Fruit fly (Drosophila melanogaster): ENCODE results near the gene Dim1.

Dim1 gene

DNA sequence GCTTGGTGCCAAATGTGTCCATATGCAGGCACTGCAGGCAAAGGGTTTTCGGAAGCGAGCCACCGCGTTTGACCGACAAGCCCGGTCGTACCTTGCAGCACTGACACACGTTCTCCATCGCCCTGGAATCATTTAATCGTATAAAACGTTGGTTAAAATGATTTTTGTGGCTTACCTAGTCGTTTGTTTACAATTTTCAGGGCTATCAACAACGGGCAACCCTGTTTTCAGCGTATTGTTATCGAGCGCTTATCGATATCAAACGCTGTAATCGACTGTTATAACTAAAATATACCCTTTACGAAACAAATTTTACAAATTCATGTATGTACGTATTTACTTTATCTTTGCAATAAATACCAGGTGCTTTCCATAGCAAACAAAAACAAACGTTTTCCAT is 20.5 kb upstream of the Dim1 start, which contains the start of gene CG17612 (continued):
- TF ChIP-seq CG6791 (GFP tag; IDR thresholded peaks at IDR 0.05; ENCODE audit: partially characterized antibody) (peak; percentile 70), chif (GFP tag; optimal IDR thresholded peaks at IDR 0.05) (no peak), CG2712 (tag; optimal IDR thresholded peaks at IDR 0.05) (peak; percentile 10), ssp (GFP tag; IDR thresholded peaks at IDR 0.05) (no peak), nerfin-1 (tag; optimal IDR thresholded peaks at IDR 0.05) (no peak), CG6683 (GFP tag; optimal IDR thresholded peaks at IDR 0.05) (no peak), Blimp-1 (GFP tag; optimal IDR thresholded peaks at IDR 0.05) (no peak), CG11560 (tag; IDR thresholded peaks at IDR 0.05) (no peak), CG14050 (GFP tag; IDR thresholded peaks at IDR 0.05) (no peak), CG13624 (GFP tag; optimal IDR thresholded peaks at IDR 0.05) (no peak), CG14441 (GFP tag; IDR thresholded peaks at IDR 0.05) (no peak), CG17328 (GFP tag; IDR thresholded peaks at IDR 0.05) (no peak), Dip3 (GFP tag; optimal IDR thresholded peaks at IDR 0.05) (no peak), jumu (GFP tag; optimal IDR thresholded peaks at IDR 0.05) (no peak), jigr1 (GFP tag; IDR thresholded peaks at IDR 0.05) (no peak), dmrt11E (tag; optimal IDR thresholded peaks at IDR 0.05) (no peak), CG4617 (GFP tag; optimal IDR thresholded peaks at IDR 0.05; ENCODE audit: borderline replicate concordance) (peak; percentile 50), CG14710 (tag; optimal IDR thresholded peaks at IDR 0.05) (peak; percentile 33), Sry-δ (GFP tag; optimal IDR thresholded peaks at IDR 0.05) (peak; percentile 42), Doc3 (GFP tag; IDR thresholded peaks at IDR 0.05; ENCODE audit: partially characterized antibody) (peak; percentile 50; the same call in 2 of the 3 replicates), hb (GFP tag; IDR thresholded peaks at IDR 0.05; ENCODE audit: partially characterized antibody) (peak; percentile 59; the same call in 2 of the 3 replicates), Pdp1 (GFP tag; optimal IDR thresholded peaks at IDR 0.05) (peak in 1 of 2 experiments; percentile 29), Optix (GFP tag; IDR thresholded peaks at IDR 0.05) (no peak), ato (GFP tag; IDR thresholded peaks at IDR 0.05; ENCODE audit: partially characterized antibody) (peak; percentile 66), Ets97D (GFP tag; optimal IDR thresholded peaks at IDR 0.05) (peak; percentile 21), fru (optimal IDR thresholded peaks at IDR 0.05) (no peak), zen2 (GFP tag; IDR thresholded peaks at IDR 0.05; ENCODE audit: partially characterized antibody) (peak; percentile 67; the same call in 2 of the 3 replicates), CG16813 (GFP tag; IDR thresholded peaks at IDR 0.05; ENCODE audit: partially characterized antibody) (peak; percentile 65; the same call in 2 of the 3 replicates), lov (optimal IDR thresholded peaks at IDR 0.05) (no peak), lov (GFP tag; IDR thresholded peaks at IDR 0.05) (no peak), CG16815 (GFP tag; optimal IDR thresholded peaks at IDR 0.05) (no peak), Dad (GFP tag; optimal IDR thresholded peaks at IDR 0.05) (no peak), CG34224 (GFP tag; IDR thresholded peaks at IDR 0.05; ENCODE audit: partially characterized antibody) (peak; percentile 84), pzg (GFP tag; optimal IDR thresholded peaks at IDR 0.05) (peak; percentile 45), CG15514 (GFP tag; optimal IDR thresholded peaks at IDR 0.05) (peak; percentile 5), gro (GFP tag; optimal IDR thresholded peaks at IDR 0.05) (no peak), gsb (GFP tag; IDR thresholded peaks at IDR 0.05) (no peak), Fer2 (tag; optimal IDR thresholded peaks at IDR 0.05) (no peak), CG4424 (GFP tag; optimal IDR thresholded peaks at IDR 0.05) (no peak), CG4820 (GFP tag; optimal IDR thresholded peaks at IDR 0.05) (no peak), vnd (GFP tag; IDR thresholded peaks at IDR 0.05; ENCODE audit: partially characterized antibody) (peak; percentile 64; the same call in 2 of the 3 replicates), E2f2 (GFP tag; IDR thresholded peaks at IDR 0.05) (peak; percentile 24; the same call in 1 of the 2 replicates), CG14860 (GFP tag; IDR thresholded peaks at IDR 0.05; ENCODE audit: partially characterized antibody) (peak; percentile 72), MESR4 (GFP tag; optimal IDR thresholded peaks at IDR 0.05) (peak; percentile 33), Mrtf (GFP tag; IDR thresholded peaks at IDR 0.05) (no peak), Lpt (GFP tag; optimal IDR thresholded peaks at IDR 0.05) (no peak), amos (GFP tag; IDR thresholded peaks at IDR 0.05; ENCODE audit: partially characterized antibody) (peak; percentile 56; the same call in 1 of the 2 replicates), wek (GFP tag; optimal IDR thresholded peaks at IDR 0.05) (peak; percentile 12), knrl (GFP tag; IDR thresholded peaks at IDR 0.05; ENCODE audit: partially characterized antibody) (peak; percentile 50; the same call in 2 of the 3 replicates)

All from whole organism, embryonic.